Fruit fly (Drosophila melanogaster): Measurements from ENCODE around the gene Con.

Gene Con

DNA sequence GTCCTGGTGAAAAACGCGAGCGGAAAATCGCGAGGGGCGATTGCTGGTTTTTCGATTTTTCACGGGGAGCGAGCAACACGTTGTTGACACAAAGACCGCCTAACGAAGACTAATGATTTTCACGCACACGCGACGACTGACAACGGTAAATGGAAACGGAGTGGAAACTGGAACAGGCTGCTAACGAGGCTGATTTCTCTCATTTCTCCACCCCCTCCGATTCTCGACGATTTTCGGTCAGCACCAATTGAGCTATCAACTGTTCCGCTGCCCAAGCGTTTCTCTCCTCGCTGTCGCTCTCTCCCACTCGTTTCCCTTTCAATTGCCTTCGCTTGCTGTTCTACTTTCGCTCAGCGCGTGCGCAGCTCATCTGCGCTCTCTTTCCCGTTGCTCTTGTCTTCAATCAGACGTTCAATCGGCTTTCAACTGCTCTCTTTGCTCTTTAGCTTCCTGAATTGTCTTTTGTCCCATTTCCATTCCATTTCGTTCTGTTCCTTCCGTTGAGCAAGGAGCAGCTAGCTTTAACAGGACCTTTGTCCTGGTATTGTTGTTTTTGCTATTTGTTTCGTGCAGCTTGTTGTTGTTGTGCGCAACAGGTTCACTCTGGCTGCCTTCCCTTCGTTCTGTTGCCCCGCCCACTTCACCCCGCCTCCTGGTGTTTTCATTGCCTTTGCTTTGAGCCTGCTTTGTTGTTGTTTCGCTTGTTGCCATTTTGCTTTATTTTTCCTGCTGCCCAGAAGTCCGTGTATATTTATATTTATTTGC, 102.6 kb downstream of the Con start (continued):
- TF ChIP-seq so (GFP tag; IDR thresholded peaks at IDR 0.05) (no peak), zen (tag; optimal IDR thresholded peaks at IDR 0.05) (peak; percentile 77), slp2 (GFP tag; optimal IDR thresholded peaks at IDR 0.05) (no peak), Scr (GFP tag; IDR thresholded peaks at IDR 0.05; ENCODE audit: partially characterized antibody) (peak; percentile 24; the same call in 1 of the 2 replicates), HmgD (GFP tag; optimal IDR thresholded peaks at IDR 0.05) (peak; percentile 39), CG8359 (GFP tag; optimal IDR thresholded peaks at IDR 0.05; ENCODE audit: borderline replicate concordance) (peak; percentile 58), CG17361 (GFP tag; IDR thresholded peaks at IDR 0.05) (no peak), kni (GFP tag; optimal IDR thresholded peaks at IDR 0.05) (peak; percentile 88), CG3995 (GFP tag; optimal IDR thresholded peaks at IDR 0.05) (no peak), Xrp1 (GFP tag; IDR thresholded peaks at IDR 0.05) (0 out of 2 replicates have a peak, but pooled peaks have one; percentile 30), CG4617 (GFP tag; optimal IDR thresholded peaks at IDR 0.05; ENCODE audit: borderline replicate concordance) (no peak), CG5953 (GFP tag; IDR thresholded peaks at IDR 0.05) (no peak), CG17328 (GFP tag; IDR thresholded peaks at IDR 0.05) (no peak), Doc3 (GFP tag; IDR thresholded peaks at IDR 0.05; ENCODE audit: partially characterized antibody) (no peak), slou (GFP tag; optimal IDR thresholded peaks at IDR 0.05) (no peak), CkIIα-i1 (GFP tag; IDR thresholded peaks at IDR 0.05) (no peak), gcm (GFP tag; optimal IDR thresholded peaks at IDR 0.05) (peak; percentile 10), CG9437 (GFP tag; optimal IDR thresholded peaks at IDR 0.05) (no peak), CG2199 (GFP tag; IDR thresholded peaks at IDR 0.05) (0 out of 3 replicates have a peak, but pooled peaks have one; percentile 61), Antp (GFP tag; optimal IDR thresholded peaks at IDR 0.05) (no peak), Side (GFP tag; optimal IDR thresholded peaks at IDR 0.05) (no peak), CG17829 (tag; optimal IDR thresholded peaks at IDR 0.05) (peak; percentile 6), Trl (optimal IDR thresholded peaks at IDR 0.05) (peak; percentile 89 to 98), Trl (GFP tag; optimal IDR thresholded peaks at IDR 0.05) (peak; percentile 28), Jarid2 (GFP tag; optimal IDR thresholded peaks at IDR 0.05) (peak; percentile 93), dmrt99B (tag; optimal IDR thresholded peaks at IDR 0.05) (no peak), C15 (GFP tag; IDR thresholded peaks at IDR 0.05) (no peak), Sox102F (GFP tag; optimal IDR thresholded peaks at IDR 0.05) (no peak), pnt (GFP tag; optimal IDR thresholded peaks at IDR 0.05) (no peak), ind (GFP tag; optimal IDR thresholded peaks at IDR 0.05) (no peak), Awh (GFP tag; IDR thresholded peaks at IDR 0.05) (peak; percentile 50; the same call in 1 of the 2 replicates), Usf (GFP tag; optimal IDR thresholded peaks at IDR 0.05) (no peak), scrt (GFP tag; optimal IDR thresholded peaks at IDR 0.05) (peak; percentile 98), CG14667 (GFP tag; IDR thresholded peaks at IDR 0.05) (no peak), nau (GFP tag; optimal IDR thresholded peaks at IDR 0.05) (no peak), CG14050 (GFP tag; IDR thresholded peaks at IDR 0.05) (no peak), sens (GFP tag) (peak; percentile 61), z (GFP tag; IDR thresholded peaks at IDR 0.05) (peak; percentile 92), CG3281 (GFP tag; optimal IDR thresholded peaks at IDR 0.05) (no peak), abd-A (tag; optimal IDR thresholded peaks at IDR 0.05) (peak; percentile 48), Mad (GFP tag; optimal IDR thresholded peaks at IDR 0.05) (no peak), amos (GFP tag; IDR thresholded peaks at IDR 0.05; ENCODE audit: partially characterized antibody) (peak; percentile 42), Nf-YA (GFP tag; IDR thresholded peaks at IDR 0.05) (no peak), CG1603 (tag; optimal IDR thresholded peaks at IDR 0.05) (peak; percentile 21), ro (GFP tag; IDR thresholded peaks at IDR 0.05) (no peak), onecut (GFP tag; IDR thresholded peaks at IDR 0.05) (peak; percentile 33; the same call in 1 of the 2 replicates), MBD-R2 (GFP tag; IDR thresholded peaks at IDR 0.05) (no peak), ken (GFP tag; IDR thresholded peaks at IDR 0.05) (0 out of 3 replicates have a peak, but pooled peaks have one; percentile 53), chm (GFP tag; IDR thresholded peaks at IDR 0.05) (peak; percentile 57; the same call in 1 of the 2 replicates), CG8290 (GFP tag; optimal IDR thresholded peaks at IDR 0.05) (no peak), CG8290 (tag; optimal IDR thresholded peaks at IDR 0.05) (peak in 1 of 2 experiments; percentile 37)

Data from whole organism, embryonic.